Fruit fly (Drosophila melanogaster): ENCODE data around the gene chrb.

chrb gene

DNA sequence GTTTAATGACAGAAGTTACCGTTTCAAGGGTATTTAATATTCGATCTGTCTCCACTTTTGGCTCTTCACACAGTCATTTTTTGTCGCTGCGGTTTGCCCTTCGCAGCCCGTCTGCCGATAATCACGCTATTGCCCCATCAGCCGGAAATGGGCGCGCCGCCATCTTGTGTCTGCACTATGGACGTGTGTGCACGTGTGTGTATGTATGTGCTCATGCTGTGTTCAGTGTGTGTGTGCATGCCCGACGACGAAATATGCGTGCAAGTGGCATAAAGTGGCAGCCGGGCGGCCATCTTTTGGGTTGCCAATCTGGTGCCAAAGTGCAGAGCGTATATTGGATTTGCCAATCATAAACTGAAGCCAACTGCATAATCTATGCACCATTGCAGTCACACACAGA is 32.9 kb upstream of the chrb start:
- TF ChIP-seq insv (optimal IDR thresholded peaks at IDR 0.05) (no peak), Sin3A (optimal IDR thresholded peaks at IDR 0.05) (no peak), h (optimal IDR thresholded peaks at IDR 0.05) (no peak), psq (optimal IDR thresholded peaks at IDR 0.05) (no peak), ttk (optimal IDR thresholded peaks at IDR 0.05) (no peak), Myc (optimal IDR thresholded peaks at IDR 0.05) (no peak)

DNA sequence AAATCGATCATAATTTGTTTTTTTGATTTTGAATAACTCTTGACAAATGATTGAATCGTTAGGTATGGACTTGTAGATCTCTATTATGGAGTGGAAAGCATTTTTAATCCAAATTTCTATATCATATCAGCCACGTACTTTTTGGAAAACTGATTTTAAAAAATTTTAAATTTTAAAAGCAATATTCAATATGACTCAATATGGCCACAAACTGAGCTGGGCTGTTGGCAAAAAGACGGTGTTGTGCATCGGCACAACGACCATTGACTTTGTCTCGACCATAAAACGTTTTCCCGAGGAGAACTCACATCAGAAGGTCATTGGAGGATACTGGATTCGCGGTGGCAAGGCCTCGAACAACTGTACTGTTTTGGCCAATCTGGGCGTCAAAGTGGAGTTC is 29.0 kb upstream of the chrb start, which contains the start of the genes CG12289 and CG7551:
Gene CG12289 (minus strand): TSS at position 101 of the 400 bp plus-strand sequence.
Gene CG7551 (plus strand): TSS at position 121 of the 400 bp plus-strand sequence.
- no peak for TF ChIP-seq ttk (optimal IDR thresholded peaks at IDR 0.05)
- TF ChIP-seq h (optimal IDR thresholded peaks at IDR 0.05): no peak
- no peak for TF ChIP-seq Sin3A (optimal IDR thresholded peaks at IDR 0.05)
- TF ChIP-seq insv (optimal IDR thresholded peaks at IDR 0.05): no peak
- no peak for TF ChIP-seq psq (optimal IDR thresholded peaks at IDR 0.05)
- no peak for TF ChIP-seq Myc (optimal IDR thresholded peaks at IDR 0.05)

dm6 chr3L:11465371-11465914 is 21.9 kb upstream of the chrb start, which contains the start of gene Fum3:
Gene Fum3, minus strand, starts transcription at chr3L:11465864.
- TF ChIP-seq Myc (optimal IDR thresholded peaks at IDR 0.05): no peak
- no peak for TF ChIP-seq ttk (optimal IDR thresholded peaks at IDR 0.05)
- TF ChIP-seq insv (optimal IDR thresholded peaks at IDR 0.05): no peak
- TF ChIP-seq Sin3A (optimal IDR thresholded peaks at IDR 0.05): no peak
- no peak for TF ChIP-seq psq (optimal IDR thresholded peaks at IDR 0.05)
- TF ChIP-seq h (optimal IDR thresholded peaks at IDR 0.05): no peak

- TF ChIP-seq psq (optimal IDR thresholded peaks at IDR 0.05) (no peak), Myc (optimal IDR thresholded peaks at IDR 0.05) (no peak), ttk (optimal IDR thresholded peaks at IDR 0.05) (no peak), h (optimal IDR thresholded peaks at IDR 0.05) (no peak), Sin3A (optimal IDR thresholded peaks at IDR 0.05) (no peak), insv (optimal IDR thresholded peaks at IDR 0.05) (no peak)
Observed at dm6 chr3L:11466985-11467384, 20.4 kb upstream of the chrb start.

DNA sequence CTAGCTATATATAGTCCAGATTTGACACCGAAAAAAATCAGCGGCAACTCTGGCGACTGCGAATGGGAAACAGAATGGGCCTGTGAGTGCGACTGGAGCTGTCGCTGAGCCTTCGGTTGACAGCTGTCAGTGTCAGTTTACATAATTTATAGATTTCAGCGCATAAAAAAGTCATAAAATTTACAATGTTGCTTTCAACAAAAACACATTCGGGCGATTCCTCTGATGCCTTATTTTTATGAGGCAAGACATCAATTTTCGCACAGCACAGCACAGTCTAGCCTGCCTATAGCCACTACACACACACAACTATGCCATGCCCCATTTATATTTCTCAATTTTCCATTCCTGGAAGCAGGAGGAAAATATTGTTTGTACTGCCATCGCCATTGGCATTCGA is 15.0 kb upstream of the chrb start:
- TF ChIP-seq h (optimal IDR thresholded peaks at IDR 0.05) (no peak), Sin3A (optimal IDR thresholded peaks at IDR 0.05) (no peak), ttk (optimal IDR thresholded peaks at IDR 0.05) (no peak), Myc (optimal IDR thresholded peaks at IDR 0.05) (no peak), insv (optimal IDR thresholded peaks at IDR 0.05) (no peak), psq (optimal IDR thresholded peaks at IDR 0.05) (no peak)

DNA sequence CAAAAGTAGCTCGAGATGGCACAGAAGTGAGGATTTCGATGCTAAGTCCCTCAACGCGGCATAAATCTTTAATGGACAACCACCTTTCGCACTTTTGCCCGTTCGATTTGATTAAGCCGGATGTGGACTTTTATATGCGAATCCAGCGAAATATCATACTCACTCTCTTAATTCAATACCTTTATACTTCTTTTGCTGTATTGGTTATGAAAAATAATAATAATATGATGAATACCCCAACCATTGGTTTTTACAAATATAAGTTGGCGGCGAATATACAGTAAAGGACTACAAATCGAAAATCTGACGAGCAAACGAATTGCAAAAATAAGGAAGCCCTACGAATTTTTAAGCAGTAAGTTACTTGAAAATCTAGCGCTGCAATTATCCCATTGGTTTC is 14.4 kb upstream of the chrb start, which contains the start of gene Vha16-3:
Gene Vha16-3 (plus strand): TSS at position 301 of the 400 bp plus-strand sequence.
- no peak for TF ChIP-seq psq (optimal IDR thresholded peaks at IDR 0.05)
- TF ChIP-seq Sin3A (optimal IDR thresholded peaks at IDR 0.05): no peak
- TF ChIP-seq h (optimal IDR thresholded peaks at IDR 0.05): no peak
- no peak for TF ChIP-seq insv (optimal IDR thresholded peaks at IDR 0.05)
- no peak for TF ChIP-seq Myc (optimal IDR thresholded peaks at IDR 0.05)
- no peak for TF ChIP-seq ttk (optimal IDR thresholded peaks at IDR 0.05)

dm6 chr3L:11474658-11475057 is 12.7 kb upstream of the chrb start, which contains the start of gene Vha16-2:
Gene Vha16-2, plus strand, starts transcription at chr3L:11474958.
- TF ChIP-seq Sin3A (optimal IDR thresholded peaks at IDR 0.05) (no peak), insv (optimal IDR thresholded peaks at IDR 0.05) (no peak), ttk (optimal IDR thresholded peaks at IDR 0.05) (no peak), psq (optimal IDR thresholded peaks at IDR 0.05) (no peak), h (optimal IDR thresholded peaks at IDR 0.05) (no peak)

DNA sequence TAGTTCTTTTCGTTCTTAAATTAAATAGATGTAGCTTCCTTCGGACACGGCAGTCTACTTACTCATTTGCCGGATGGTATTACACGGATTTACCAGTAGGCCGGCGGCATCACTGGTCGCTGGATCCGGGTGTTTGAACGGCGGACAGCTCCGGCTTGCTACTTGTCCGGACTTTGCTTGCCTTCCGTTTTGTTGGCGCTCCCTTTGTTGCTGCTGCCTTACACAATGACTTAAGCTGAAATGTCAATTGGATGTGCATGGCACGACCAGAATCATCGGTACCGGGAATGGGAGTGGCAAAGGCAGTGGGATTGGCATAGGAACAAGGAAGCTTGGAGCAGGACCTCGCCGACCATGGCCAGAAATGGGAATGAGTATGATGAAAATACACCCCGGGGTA is 7.0 kb upstream of the chrb start:
- no peak for TF ChIP-seq Myc (optimal IDR thresholded peaks at IDR 0.05)
- no peak for TF ChIP-seq insv (optimal IDR thresholded peaks at IDR 0.05)
- TF ChIP-seq ttk (optimal IDR thresholded peaks at IDR 0.05): no peak
- no peak for TF ChIP-seq Sin3A (optimal IDR thresholded peaks at IDR 0.05)
- no peak for TF ChIP-seq psq (optimal IDR thresholded peaks at IDR 0.05)
- TF ChIP-seq h (optimal IDR thresholded peaks at IDR 0.05): no peak

DNA sequence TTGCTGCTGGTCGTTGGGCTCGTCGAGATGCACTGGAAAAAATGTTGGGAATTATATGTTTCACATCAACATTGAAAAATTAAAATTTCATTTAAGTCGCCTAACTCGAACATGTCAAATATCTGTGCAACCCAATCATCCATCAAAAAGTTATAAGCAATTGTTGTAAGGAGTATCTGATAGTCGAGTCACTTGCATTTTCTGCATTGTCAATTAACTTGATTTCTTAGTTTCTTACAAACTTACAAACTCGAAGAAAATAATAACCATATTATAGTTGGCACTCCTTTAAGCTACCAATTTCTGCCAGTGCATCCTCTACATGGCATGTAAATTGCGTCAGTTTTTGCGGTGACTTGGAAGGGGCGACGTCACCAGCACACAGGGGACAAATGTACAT is 4.2 kb upstream of the chrb start:
- no peak for TF ChIP-seq ttk (optimal IDR thresholded peaks at IDR 0.05)
- no peak for TF ChIP-seq Myc (optimal IDR thresholded peaks at IDR 0.05)
- TF ChIP-seq Sin3A (optimal IDR thresholded peaks at IDR 0.05): no peak

dm6 chr3L:11484483-11484882 is 2.9 kb upstream of the chrb start:
- TF ChIP-seq h (optimal IDR thresholded peaks at IDR 0.05) (no peak), ttk (optimal IDR thresholded peaks at IDR 0.05) (no peak), psq (optimal IDR thresholded peaks at IDR 0.05) (no peak), Sin3A (optimal IDR thresholded peaks at IDR 0.05) (no peak), Myc (optimal IDR thresholded peaks at IDR 0.05) (no peak), insv (optimal IDR thresholded peaks at IDR 0.05) (no peak)

DNA sequence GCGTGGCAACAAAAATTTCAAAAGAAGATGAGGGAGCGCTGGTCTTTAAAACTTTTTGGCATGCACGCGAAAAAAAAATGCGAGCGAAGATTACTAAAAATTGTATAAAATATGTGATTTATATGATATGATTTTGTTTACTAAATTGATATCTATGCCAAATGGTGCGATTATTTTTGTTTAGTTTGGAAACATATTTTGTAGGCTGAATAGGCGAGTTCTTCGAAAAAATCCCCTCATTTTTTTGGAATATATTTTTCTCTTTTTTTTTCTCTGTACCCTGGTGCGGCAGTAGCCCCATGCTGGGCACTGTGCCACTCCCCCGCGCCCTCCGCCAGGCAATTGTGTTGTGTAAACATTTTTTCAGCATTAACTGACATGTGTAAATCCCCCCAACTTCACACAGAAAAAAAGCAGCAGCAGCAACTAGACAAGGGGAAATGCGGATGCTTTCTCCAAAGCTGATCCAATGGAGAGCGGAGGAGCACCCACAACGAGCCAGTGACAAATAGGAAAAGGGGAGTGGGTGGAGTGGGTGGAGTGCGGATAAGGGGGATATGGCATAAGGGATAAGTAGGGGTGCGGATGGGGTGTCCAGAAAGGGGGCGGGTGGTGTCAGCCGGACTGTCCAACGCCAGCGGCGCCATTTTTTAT is 1.3 kb upstream of the chrb start:
- TF ChIP-seq ttk (optimal IDR thresholded peaks at IDR 0.05) (no peak), h (optimal IDR thresholded peaks at IDR 0.05) (no peak), psq (optimal IDR thresholded peaks at IDR 0.05) (no peak), Sin3A (optimal IDR thresholded peaks at IDR 0.05) (no peak), Myc (optimal IDR thresholded peaks at IDR 0.05) (no peak)

DNA sequence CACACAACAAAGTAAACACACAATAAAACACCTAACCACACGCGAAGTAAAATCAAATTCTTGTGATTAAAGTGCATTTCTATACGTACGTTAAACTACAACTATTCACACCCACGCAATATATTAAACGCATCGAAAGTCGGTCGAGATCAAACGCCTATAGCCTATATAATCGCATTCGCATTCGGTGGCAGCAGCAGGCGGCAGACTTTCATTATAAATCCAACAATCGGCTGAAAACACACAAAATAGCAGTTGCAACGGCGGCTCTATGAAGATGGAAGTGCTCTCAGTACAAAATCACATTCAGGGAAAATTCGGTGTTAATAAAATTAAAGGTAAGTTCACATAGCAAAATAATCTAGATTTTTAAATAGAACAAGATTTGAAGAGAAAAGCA is 914 bp downstream of the chrb start:
- TF ChIP-seq h (optimal IDR thresholded peaks at IDR 0.05) (no peak), Sin3A (optimal IDR thresholded peaks at IDR 0.05) (no peak), ttk (optimal IDR thresholded peaks at IDR 0.05) (no peak)

- TF ChIP-seq h (optimal IDR thresholded peaks at IDR 0.05): no peak
- no peak for TF ChIP-seq psq (optimal IDR thresholded peaks at IDR 0.05)
- TF ChIP-seq Myc (optimal IDR thresholded peaks at IDR 0.05): no peak
- TF ChIP-seq Sin3A (optimal IDR thresholded peaks at IDR 0.05): no peak
- TF ChIP-seq ttk (optimal IDR thresholded peaks at IDR 0.05): no peak
- TF ChIP-seq insv (optimal IDR thresholded peaks at IDR 0.05): no peak
Observed at dm6 chr3L:11489489-11489888, 2.1 kb downstream of the chrb start.

Measured in Kc167 (cell line).